Worm (Caenorhabditis elegans) whole organism, late embryonic: Measurements from ENCODE around the gene B0563.9.
"Not testable (repeated sequence)": the region's sequence is repeated elsewhere in the genome, so short reads cannot be mapped to it uniquely, and the experiment has no call there.

Experiments
- C08G9.2 ChIP-seq: sonication (generic microtip); optimal IDR thresholded peaks from 2 replicates; lab custom pipeline; 2016; ENCODE audit warnings: mild to moderate bottlenecking, missing genetic modification characterization, moderate library complexity, missing compliant biosample characterization
- F13H6.1 ChIP-seq: sonication (generic microtip); optimal IDR thresholded peaks from 2 replicates; lab custom pipeline; 2016; ENCODE audit warnings: missing genetic modification characterization, missing compliant biosample characterization
- T23F11.4 ChIP-seq: fragments of 200-800 bp; sonication (Bioruptor generic); optimal IDR thresholded peaks from 2 replicates; lab custom pipeline; 2018; ENCODE audit warnings: mild to moderate bottlenecking, missing genetic modification characterization, missing compliant biosample characterization
- Y22D7AL.16 ChIP-seq: sonication (generic microtip); optimal IDR thresholded peaks from 2 replicates; lab custom pipeline; 2016; ENCODE audit warnings: missing genetic modification characterization, missing compliant biosample characterization
- ahr-1 ChIP-seq: sonication (generic microtip); optimal IDR thresholded peaks from 2 replicates; lab custom pipeline; 2016; ENCODE audit warnings: missing genetic modification characterization, missing compliant biosample characterization
- ama-1 ChIP-seq: fragments of 150-350 bp; optimal IDR thresholded peaks from 2 replicates; lab custom pipeline; 2014
- ceh-14 ChIP-seq: sonication (generic microtip); optimal IDR thresholded peaks from 2 replicates; lab custom pipeline; 2016; ENCODE audit warnings: missing genotype, missing genetic modification characterization, missing compliant biosample characterization
- ceh-18 ChIP-seq: sonication (generic microtip); optimal IDR thresholded peaks from 2 replicates; lab custom pipeline; 2016; ENCODE audit warnings: missing genetic modification characterization, missing compliant biosample characterization
- ceh-19 ChIP-seq: fragments of 200-800 bp; sonication (Bioruptor generic); optimal IDR thresholded peaks from 2 replicates; lab custom pipeline; 2018; ENCODE audit warnings: mild to moderate bottlenecking, missing genetic modification characterization, missing compliant biosample characterization
- ceh-2 ChIP-seq: sonication (generic microtip); optimal IDR thresholded peaks from 2 replicates; lab custom pipeline; 2016; ENCODE audit warnings: missing genotype, missing genetic modification characterization, missing compliant biosample characterization
- ceh-31 ChIP-seq: sonication (generic microtip); optimal IDR thresholded peaks from 2 replicates; lab custom pipeline; 2016; ENCODE audit warnings: missing genetic modification characterization, missing compliant biosample characterization
- ceh-34 ChIP-seq: sonication (generic microtip); optimal IDR thresholded peaks from 2 replicates; lab custom pipeline; 2016; ENCODE audit warnings: mild to moderate bottlenecking, missing genetic modification characterization, missing compliant biosample characterization
- ceh-45 ChIP-seq: fragments of 200-800 bp; sonication (Bioruptor generic); IDR thresholded peaks from 2 replicates; pipeline ENCODE4 v1.3.6; 2022; ENCODE audit warnings: missing genetic modification reagents, missing genetic modification characterization, missing compliant biosample characterization
- ceh-9 ChIP-seq: sonication (generic microtip); optimal IDR thresholded peaks from 2 replicates; lab custom pipeline; 2016; ENCODE audit warnings: mild to moderate bottlenecking, missing genetic modification characterization, inconsistent platforms, missing compliant biosample characterization
- che-1 ChIP-seq: sonication (generic microtip); optimal IDR thresholded peaks from 2 replicates; lab custom pipeline; 2016; ENCODE audit warnings: mild to moderate bottlenecking, missing genetic modification characterization, missing compliant biosample characterization
- dmd-4 ChIP-seq: sonication (generic microtip); optimal IDR thresholded peaks from 2 replicates; lab custom pipeline; 2016; ENCODE audit warnings: borderline replicate concordance, missing genetic modification characterization, missing compliant biosample characterization
- elt-2 ChIP-seq: sonication (generic microtip); optimal IDR thresholded peaks from 2 replicates; lab custom pipeline; 2016; ENCODE audit warnings: missing genetic modification reagents, missing genetic modification characterization, missing compliant biosample characterization
- elt-4 ChIP-seq: sonication (generic microtip); optimal IDR thresholded peaks from 2 replicates; lab custom pipeline; 2016; ENCODE audit warnings: missing genetic modification characterization, missing compliant biosample characterization
- ets-4 ChIP-seq: sonication (generic microtip); optimal IDR thresholded peaks from 2 replicates; lab custom pipeline; 2016; ENCODE audit warnings: missing genetic modification characterization, missing compliant biosample characterization
- fkh-10 ChIP-seq: fragments of 150-350 bp; optimal IDR thresholded peaks from 2 replicates; lab custom pipeline; 2014; ENCODE audit warnings: missing biosample characterization, missing genetic modification reagents, missing genetic modification characterization
- hlh-30 ChIP-seq: sonication (generic microtip); optimal IDR thresholded peaks from 2 replicates; lab custom pipeline; 2017; ENCODE audit warnings: antibody characterized with exemption, missing genetic modification characterization, missing compliant biosample characterization; ENCODE audit not compliant: insufficient read depth
- hlh-8 ChIP-seq: sonication (generic microtip); optimal IDR thresholded peaks from 2 replicates; lab custom pipeline; 2016; ENCODE audit warnings: missing genotype, missing genetic modification characterization, missing compliant biosample characterization
- lin-11 ChIP-seq: fragments of 200-800 bp; sonication (Bioruptor generic); optimal IDR thresholded peaks from 2 replicates; lab custom pipeline; 2018; ENCODE audit warnings: mild to moderate bottlenecking, missing genetic modification characterization, missing compliant biosample characterization
- mec-3 ChIP-seq: sonication (generic microtip); optimal IDR thresholded peaks from 2 replicates; lab custom pipeline; 2016; ENCODE audit warnings: borderline replicate concordance, missing genetic modification characterization, missing compliant biosample characterization
- nfya-1 ChIP-seq: sonication (generic microtip); optimal IDR thresholded peaks from 2 replicates; lab custom pipeline; 2017; ENCODE audit warnings: missing genetic modification characterization, mild to moderate bottlenecking, missing compliant biosample characterization, antibody characterized with exemption, moderate library complexity
- nhr-11 ChIP-seq: fragments of 150-350 bp; optimal IDR thresholded peaks from 2 replicates; lab custom pipeline; 2014; ENCODE audit warnings: missing biosample characterization, missing genetic modification characterization
- nhr-232 ChIP-seq: sonication (generic microtip); optimal IDR thresholded peaks from 2 replicates; lab custom pipeline; 2016; ENCODE audit warnings: missing genetic modification characterization, missing compliant biosample characterization
- npax-4 ChIP-seq: sonication (generic microtip); optimal IDR thresholded peaks from 2 replicates; lab custom pipeline; 2016; ENCODE audit warnings: missing genetic modification characterization, missing compliant biosample characterization
- odd-2 ChIP-seq: sonication (generic microtip); optimal IDR thresholded peaks from 2 replicates; lab custom pipeline; 2017; ENCODE audit warnings: antibody characterized with exemption, mild to moderate bottlenecking, missing genetic modification characterization, missing compliant biosample characterization
- pag-3 ChIP-seq: sonication (generic microtip); optimal IDR thresholded peaks from 2 replicates; lab custom pipeline; 2016; ENCODE audit warnings: missing compliant biosample characterization, missing genetic modification characterization, borderline replicate concordance
- pax-1 ChIP-seq: fragments of 150-350 bp; optimal IDR thresholded peaks from 2 replicates; lab custom pipeline; 2014; ENCODE audit warnings: missing biosample characterization, missing genetic modification characterization
- pha-4 ChIP-seq: fragments of 150-350 bp; optimal IDR thresholded peaks from 2 replicates; lab custom pipeline; 2018; ENCODE audit warnings: missing biosample characterization, missing genetic modification reagents, missing genetic modification characterization
- ref-2 ChIP-seq: sonication (generic microtip); optimal IDR thresholded peaks from 2 replicates; lab custom pipeline; 2016; ENCODE audit warnings: missing genetic modification characterization, missing compliant biosample characterization
- sdc-2 ChIP-seq: sonication (generic microtip); optimal IDR thresholded peaks from 2 replicates; lab custom pipeline; 2016; ENCODE audit warnings: missing genotype, missing genetic modification characterization, missing compliant biosample characterization
- tbx-2 ChIP-seq: sonication (generic microtip); optimal IDR thresholded peaks from 2 replicates; lab custom pipeline; 2016; ENCODE audit warnings: missing genetic modification characterization, missing compliant biosample characterization
- tbx-7 ChIP-seq: sonication (generic microtip); optimal IDR thresholded peaks from 2 replicates; lab custom pipeline; 2016; ENCODE audit warnings: missing genotype, missing genetic modification characterization, missing compliant biosample characterization
- unc-3 ChIP-seq, 2 experiments: fragments of 200-800 bp in 1 of 2; sonication (Bioruptor generic) in 1 of 2; sonication (generic microtip) in 1 of 2; conservative IDR thresholded peaks in 1 of 2; optimal IDR thresholded peaks in 1 of 2; 2 replicates each; pipeline versions ENCODE4 v1.3.6 to Lab custom; 2016 to 2022; ENCODE audit warnings: missing compliant biosample characterization in 2 of 2, missing genetic modification characterization in 2 of 2, missing genetic modification reagents in 1 of 2
- ztf-16 ChIP-seq: sonication (generic microtip); optimal IDR thresholded peaks from 2 replicates; lab custom pipeline; 2017; ENCODE audit warnings: missing genetic modification characterization, missing compliant biosample characterization

The B0563.9 gene

ce11 chrX:9195375-9196098 lies 27.2 kb downstream of the B0563.9 start:
- TF ChIP-seq ref-2 (tag; lab: Kevin White, UChicago), result no peak
- TF ChIP-seq fkh-10 (GFP tag; lab: Kevin White, UChicago), result no peak
- TF ChIP-seq ets-4 (tag; lab: Kevin White, UChicago), result no peak
- TF ChIP-seq tbx-7 (tag; lab: Kevin White, UChicago), result no peak
- no peak for TF ChIP-seq ceh-2 (tag; lab: Kevin White, UChicago)
- no peak for TF ChIP-seq odd-2 (tag; lab: Kevin White, UChicago)

- TF ChIP-seq ceh-31 (tag; lab: Kevin White, UChicago); ceh-14; ztf-16 (tag; lab: Kevin White, UChicago): not testable (repeated sequence)
Observed at ce11 chrX:9203468-9203867, 35.1 kb downstream of the B0563.9 start, which contains the start of gene crb-3. crb-3 (plus strand) TSS chrX:9203768.

- TF ChIP-seq elt-4 (tag; lab: Kevin White, UChicago) (no peak), ceh-45 (GFP tag; lab: Robert Waterston, UW) (no peak), hlh-8 (tag; lab: Kevin White, UChicago) (no peak), sdc-2 (no peak), che-1 (tag; lab: Kevin White, UChicago) (no peak), nhr-11 (tag; lab: Kevin White, UChicago) (no peak), ahr-1 (tag; lab: Kevin White, UChicago) (no peak), dmd-4 (tag; lab: Kevin White, UChicago) (no peak), lin-11 (no peak), ceh-9 (no peak), pag-3 (tag; lab: Kevin White, UChicago) (no peak), Y22D7AL.16 (no peak), ceh-34 (no peak), ceh-18 (tag; lab: Kevin White, UChicago) (no peak), npax-4 (tag; lab: Kevin White, UChicago) (no peak), T23F11.4 (GFP tag; lab: Kevin White, UChicago) (no peak), ama-1 (lab: Kevin White, UChicago) (no peak)
- TF ChIP-seq, all 69 proteins: peak for 0
Observed at ce11 chrX:9204986-9205385, 36.6 kb downstream of the B0563.9 start.

- TF ChIP-seq C08G9.2 (tag; lab: Kevin White, UChicago) (no peak), ceh-31 (tag; lab: Kevin White, UChicago) (no peak), mec-3 (no peak), tbx-2 (tag; lab: Kevin White, UChicago) (no peak), fkh-10 (GFP tag; lab: Kevin White, UChicago) (no peak), ceh-18 (tag; lab: Kevin White, UChicago) (no peak), pag-3 (tag; lab: Kevin White, UChicago) (no peak), elt-2 (tag; lab: Kevin White, UChicago) (no peak), ceh-9 (no peak), unc-3 (GFP tag; conservative IDR thresholded peaks at IDR 0.05; lab: Robert Waterston, UW) (no peak), unc-3 (tag; optimal IDR thresholded peaks at IDR 0.05; lab: Kevin White, UChicago) (no peak), nhr-232 (tag; lab: Kevin White, UChicago) (no peak), che-1 (tag; lab: Kevin White, UChicago) (no peak), pha-4 (tag; lab: Kevin White, UChicago) (no peak), pax-1 (tag; lab: Kevin White, UChicago) (no peak), hlh-30 (tag; lab: Kevin White, UChicago) (no peak), F13H6.1 (no peak), nfya-1 (tag; lab: Kevin White, UChicago) (no peak), ceh-19 (no peak)
- TF ChIP-seq, all 69 proteins: peak for 0
Observed at ce11 chrX:9206731-9207130, 38.4 kb downstream of the B0563.9 start.
